Fruit fly (Drosophila melanogaster): Measurements from ENCODE around the gene rtet.

The rtet gene

DNA sequence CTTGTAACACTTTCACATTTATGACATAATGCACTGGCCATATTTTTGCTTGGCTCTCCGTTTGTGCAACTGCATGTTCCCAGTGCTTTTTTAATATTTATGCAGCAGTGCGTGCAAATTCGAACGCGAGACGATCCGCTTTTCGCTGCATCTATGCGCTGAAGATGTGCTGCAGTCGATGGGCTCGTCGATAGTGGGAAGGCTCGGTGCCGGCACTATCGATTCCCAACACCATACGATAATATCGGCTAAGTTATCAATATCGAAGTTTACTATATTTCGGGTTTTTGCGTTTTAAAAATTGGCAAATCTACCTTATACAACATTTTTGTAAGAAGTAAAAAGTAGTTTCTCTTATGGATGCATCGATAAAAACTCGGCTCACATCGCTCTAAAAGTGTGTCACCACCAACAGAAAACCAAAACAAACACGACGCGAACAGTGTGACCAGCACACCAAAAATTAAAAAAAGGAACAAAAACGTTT is 10.6 kb upstream of the rtet start, which contains the start of gene RhoGAP93B (continued):
- TF ChIP-seq svp (GFP tag) = peak; percentile 92
- TF ChIP-seq CG10631 (GFP tag; optimal IDR thresholded peaks at IDR 0.05) = peak; percentile 86
- no peak for TF ChIP-seq Smox (GFP tag; optimal IDR thresholded peaks at IDR 0.05)
- TF ChIP-seq CG3032 (tag; optimal IDR thresholded peaks at IDR 0.05) = peak; percentile 87
- TF ChIP-seq esn (GFP tag; optimal IDR thresholded peaks at IDR 0.05) = peak; percentile 90
- peak; percentile 71 for TF ChIP-seq CG7368 (GFP tag; optimal IDR thresholded peaks at IDR 0.05)
- TF ChIP-seq CG4318 (GFP tag; optimal IDR thresholded peaks at IDR 0.05) = no peak
- TF ChIP-seq CG11294 (GFP tag; IDR thresholded peaks at IDR 0.05) = peak; percentile 58; the same call in 1 of the 2 replicates
- TF ChIP-seq CG6808 (GFP tag; optimal IDR thresholded peaks at IDR 0.05) = peak; percentile 78
- no peak for TF ChIP-seq Hr38 (GFP tag; optimal IDR thresholded peaks at IDR 0.05)
- peak; percentile 50 for TF ChIP-seq CG6792 (GFP tag; optimal IDR thresholded peaks at IDR 0.05)
- TF ChIP-seq net (GFP tag; optimal IDR thresholded peaks at IDR 0.05) = peak; percentile 37
- no peak for TF ChIP-seq CG11762 (GFP tag; optimal IDR thresholded peaks at IDR 0.05; ENCODE audit: insufficient read depth)
- TF ChIP-seq pdm3 (GFP tag; optimal IDR thresholded peaks at IDR 0.05) = no peak
- peak; percentile 84 for TF ChIP-seq lz (GFP tag; optimal IDR thresholded peaks at IDR 0.05)
- peak; percentile 54 for TF ChIP-seq CG8632 (GFP tag; optimal IDR thresholded peaks at IDR 0.05)
- TF ChIP-seq CG15336 (GFP tag; IDR thresholded peaks at IDR 0.05) = peak; percentile 73
- TF ChIP-seq Eip78C (GFP tag) = peak; percentile 88
- peak; percentile 66 for TF ChIP-seq CG11902 (GFP tag; optimal IDR thresholded peaks at IDR 0.05)
- peak; percentile 49 to 56 for TF ChIP-seq salr (GFP tag; optimal IDR thresholded peaks at IDR 0.05)
- no peak for TF ChIP-seq Eip93F (GFP tag; optimal IDR thresholded peaks at IDR 0.05)
- TF ChIP-seq topi (GFP tag; optimal IDR thresholded peaks at IDR 0.05) = peak; percentile 89
- no peak for TF ChIP-seq achi (GFP tag; optimal IDR thresholded peaks at IDR 0.05)
- TF ChIP-seq fd85E (GFP tag; optimal IDR thresholded peaks at IDR 0.05) = no peak
- TF ChIP-seq Ets21C (GFP tag; optimal IDR thresholded peaks at IDR 0.05) = peak; percentile 69
- TF ChIP-seq Hr4 (GFP tag; optimal IDR thresholded peaks at IDR 0.05) = peak; percentile 90
- TF ChIP-seq CG3919 (GFP tag; optimal IDR thresholded peaks at IDR 0.05) = peak; percentile 74
- peak; percentile 82 for TF ChIP-seq CG31627 (GFP tag; optimal IDR thresholded peaks at IDR 0.05)
- TF ChIP-seq CG16779 (tag; optimal IDR thresholded peaks at IDR 0.05) = peak; percentile 58
- peak; percentile 77 for TF ChIP-seq cyc (GFP tag; optimal IDR thresholded peaks at IDR 0.05)
- no peak for TF ChIP-seq Eip75B (GFP tag; optimal IDR thresholded peaks at IDR 0.05)

DNA sequence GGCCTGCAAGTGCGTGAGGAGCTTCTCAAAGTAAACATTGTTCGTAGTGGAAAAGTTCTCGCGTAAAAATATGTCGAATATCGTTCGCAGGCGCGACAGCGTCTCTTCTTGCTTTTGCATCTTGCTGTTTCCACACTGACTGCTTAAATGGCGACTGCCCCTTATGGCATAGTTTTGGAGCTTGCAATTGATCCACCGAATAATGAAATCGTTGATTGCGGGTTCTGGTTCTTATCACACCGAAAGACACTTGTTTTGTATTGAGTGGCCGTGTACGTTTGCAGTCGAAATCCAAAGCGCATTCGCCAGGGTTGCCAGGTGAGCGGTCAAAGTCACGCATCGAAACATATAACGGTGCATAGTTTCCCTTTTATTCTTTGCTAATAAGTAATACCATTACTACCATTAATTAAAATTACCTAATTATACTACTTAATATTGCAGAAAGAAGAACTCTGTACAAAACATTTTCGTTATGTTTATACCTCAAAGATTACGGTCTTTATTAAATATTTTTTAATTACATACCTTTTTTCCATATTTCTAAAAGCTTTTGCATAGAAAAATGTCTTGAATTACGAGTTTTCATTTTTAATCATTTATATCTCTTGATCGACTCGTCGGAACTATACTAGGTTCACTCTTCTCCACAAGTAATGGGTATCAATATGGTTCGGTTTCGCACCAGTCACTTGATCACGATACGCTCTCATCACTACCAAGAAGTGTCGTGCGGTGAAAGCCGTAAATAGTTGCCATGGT is 6.6 kb upstream of the rtet start, which contains the start of the genes CG7044 and Tbc1d22:
Gene CG7044 (minus strand): TSS at position 266 of the 762 bp plus-strand sequence.
Gene Tbc1d22 (plus strand): TSS at position 747 of the 762 bp plus-strand sequence.
- peak; percentile 34 for TF ChIP-seq CG6792 (GFP tag; optimal IDR thresholded peaks at IDR 0.05)
- TF ChIP-seq spab (GFP tag; optimal IDR thresholded peaks at IDR 0.05) = no peak
- TF ChIP-seq CG6808 (GFP tag; optimal IDR thresholded peaks at IDR 0.05) = no peak
- TF ChIP-seq fkh (GFP tag; optimal IDR thresholded peaks at IDR 0.05) = peak; percentile 55
- peak; percentile 37 for TF ChIP-seq CG8319 (GFP tag; optimal IDR thresholded peaks at IDR 0.05)
- TF ChIP-seq topi (GFP tag; optimal IDR thresholded peaks at IDR 0.05) = peak; percentile 41
- TF ChIP-seq acj6 (GFP tag; optimal IDR thresholded peaks at IDR 0.05) = peak; percentile 47
- TF ChIP-seq Blimp-1 (GFP tag; optimal IDR thresholded peaks at IDR 0.05) = peak; percentile 0
- peak; percentile 68 for TF ChIP-seq CG31627 (GFP tag; optimal IDR thresholded peaks at IDR 0.05)
- TF ChIP-seq Sox15 (GFP tag; optimal IDR thresholded peaks at IDR 0.05) = peak; percentile 62
- peak; percentile 35 for TF ChIP-seq Sox14 (GFP tag; optimal IDR thresholded peaks at IDR 0.05)
- peak; percentile 64 for TF ChIP-seq esn (GFP tag; optimal IDR thresholded peaks at IDR 0.05)
- peak; percentile 65 for TF ChIP-seq lz (GFP tag; optimal IDR thresholded peaks at IDR 0.05)
- TF ChIP-seq Smox (GFP tag; optimal IDR thresholded peaks at IDR 0.05) = no peak
- no peak for TF ChIP-seq CG15336 (GFP tag; IDR thresholded peaks at IDR 0.05)
- TF ChIP-seq Eip78C (GFP tag) = peak; percentile 33
- TF ChIP-seq CG3032 (tag; optimal IDR thresholded peaks at IDR 0.05) = peak; percentile 60
- TF ChIP-seq CG9139 (GFP tag; optimal IDR thresholded peaks at IDR 0.05) = no peak
- no peak for TF ChIP-seq Hr4 (GFP tag; optimal IDR thresholded peaks at IDR 0.05)
- no peak for TF ChIP-seq Lpt (GFP tag; optimal IDR thresholded peaks at IDR 0.05)
- TF ChIP-seq CG7368 (GFP tag; optimal IDR thresholded peaks at IDR 0.05) = no peak
- peak; percentile 50 for TF ChIP-seq cyc (GFP tag; optimal IDR thresholded peaks at IDR 0.05)
- TF ChIP-seq fd59A (GFP tag; optimal IDR thresholded peaks at IDR 0.05) = peak; percentile 5
- TF ChIP-seq Eip93F (GFP tag; optimal IDR thresholded peaks at IDR 0.05) = peak; percentile 35
- TF ChIP-seq svp (GFP tag) = peak; percentile 89
- TF ChIP-seq CG11902 (GFP tag; optimal IDR thresholded peaks at IDR 0.05) = peak; percentile 39
- no peak for TF ChIP-seq salr (GFP tag; optimal IDR thresholded peaks at IDR 0.05)
- peak; percentile 70 for TF ChIP-seq Hr39 (GFP tag; optimal IDR thresholded peaks at IDR 0.05)
